Worm (Caenorhabditis elegans): ENCODE measurements around the gene F01F1.2.
A peak's percentile ranks its signal among the peaks of the same experiment; 100 is the strongest.

Gene F01F1.2

DNA sequence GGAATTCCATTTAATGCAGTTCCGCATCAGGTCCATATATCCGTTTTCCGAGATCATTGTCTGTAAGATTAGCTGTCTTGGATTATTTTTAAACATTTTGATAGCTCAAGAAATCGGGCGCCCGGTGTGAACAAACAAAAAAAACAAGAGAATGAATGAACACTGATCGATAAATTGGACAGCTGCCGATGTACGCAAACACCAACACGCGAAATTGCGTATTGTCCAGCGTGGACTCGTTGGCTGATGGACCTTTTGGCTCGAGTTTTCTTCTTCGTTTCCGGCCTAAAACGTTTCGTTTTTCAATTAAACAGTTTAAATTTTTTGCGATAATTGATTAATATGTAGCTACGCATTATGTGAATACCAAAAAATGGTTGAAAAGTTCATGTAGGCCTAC lies 27.7 kb downstream of the F01F1.2 start, which contains the start of gene dpff-1 (continued):
- TF ChIP-seq lsy-2 (tag; optimal IDR thresholded peaks at IDR 0.05) (peak in 1 of 2 experiments; percentile 43), hif-1 (tag; optimal IDR thresholded peaks at IDR 0.05) (no peak), Y105C5A.15 (GFP tag; IDR thresholded peaks at IDR 0.05) (no peak), dve-1 (tag; optimal IDR thresholded peaks at IDR 0.05; ENCODE audit: insufficient read depth) (peak; percentile 30), ama-1 (optimal IDR thresholded peaks at IDR 0.05) (no peak), aly-2 (tag; optimal IDR thresholded peaks at IDR 0.05) (no peak), Y48G9A.11 (GFP tag; IDR thresholded peaks at IDR 0.05) (no peak), mdt-29 (GFP tag; IDR thresholded peaks at IDR 0.05) (no peak), hlh-11 (tag; optimal IDR thresholded peaks at IDR 0.05) (peak; percentile 12), ZK337.2 (GFP tag; IDR thresholded peaks at IDR 0.05) (no peak)

DNA sequence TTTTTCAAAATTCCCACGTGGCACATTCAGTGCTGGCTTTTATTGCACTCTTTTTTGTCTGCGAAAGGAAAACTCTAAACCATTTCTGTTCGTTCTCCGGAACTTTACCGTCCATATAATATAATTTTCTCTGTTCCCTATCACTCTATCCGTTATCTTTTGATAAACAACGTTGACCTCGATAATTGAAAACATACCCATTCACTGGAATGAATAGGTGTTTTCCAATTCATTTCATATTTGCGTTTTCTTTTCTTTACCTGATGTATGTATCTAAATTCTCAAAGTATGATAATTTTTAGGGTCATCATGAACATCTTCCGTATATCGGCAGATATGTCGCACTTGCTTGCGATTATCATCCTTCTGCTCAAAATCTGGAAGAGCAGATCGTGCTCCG lies 28.4 kb downstream of the F01F1.2 start, which contains the start of gene erd-2.2:
Gene erd-2.2, plus strand, starts transcription at position 301 of the 400 bp plus-strand sequence.
- TF ChIP-seq nhr-6 (tag; optimal IDR thresholded peaks at IDR 0.05) (no peak), daf-16 (GFP tag; optimal IDR thresholded peaks at IDR 0.05) (no peak), daf-16 (tag; optimal IDR thresholded peaks at IDR 0.05) (peak; percentile 62)

DNA sequence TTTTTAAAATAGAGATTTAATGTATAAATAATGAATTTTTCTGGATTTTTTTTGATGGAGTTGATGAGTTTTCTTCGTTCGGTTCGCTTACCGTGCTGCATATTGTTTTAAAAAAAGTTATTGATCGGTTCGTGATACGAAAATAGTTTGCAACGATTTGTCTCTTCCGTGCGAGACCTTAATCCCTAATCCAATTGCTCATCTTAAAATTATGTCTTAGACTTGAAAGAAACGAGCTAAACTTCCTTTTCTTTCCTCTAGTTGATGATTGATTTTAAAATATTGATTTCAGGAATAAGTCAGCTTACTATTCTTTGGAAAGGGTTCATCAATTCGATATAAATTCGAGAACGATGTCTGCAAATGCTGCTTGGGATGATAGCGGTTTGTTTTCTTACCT lies 30.1 kb downstream of the F01F1.2 start, which contains the start of gene C28H8.3:
Gene C28H8.3, plus strand, starts transcription at position 293 of the 400 bp plus-strand sequence.
- TF ChIP-seq daf-16 (GFP tag; optimal IDR thresholded peaks at IDR 0.05) (peak in 1 of 2 experiments; percentile 3), daf-16 (tag; optimal IDR thresholded peaks at IDR 0.05) (peak; percentile 3), pha-4 (GFP tag; IDR thresholded peaks at IDR 0.05) (no peak), pha-4 (tag; optimal IDR thresholded peaks at IDR 0.05) (no peak), spr-1 (tag; optimal IDR thresholded peaks at IDR 0.05) (no peak), lin-38 (GFP tag; IDR thresholded peaks at IDR 0.05) (peak; percentile 53)

DNA sequence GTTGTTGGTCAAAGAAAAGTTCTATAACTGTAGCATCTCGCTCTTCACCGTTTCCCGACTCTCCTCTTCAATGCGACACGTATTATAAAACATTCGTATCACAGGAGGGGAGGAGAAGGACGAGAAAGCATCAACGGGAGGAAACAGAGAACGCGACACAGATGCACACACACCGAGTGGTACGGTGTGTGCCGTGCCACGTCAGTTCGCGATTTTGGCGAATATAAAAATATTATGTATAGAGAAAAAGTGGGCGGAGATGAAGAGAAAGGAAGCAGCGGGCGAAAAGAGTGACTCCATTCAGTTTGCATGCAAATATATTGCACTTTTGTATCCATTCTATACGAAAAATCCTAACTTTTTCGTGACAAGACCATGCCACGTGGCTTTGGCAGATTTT lies 36.4 kb downstream of the F01F1.2 start:
- TF ChIP-seq dve-1 (tag; optimal IDR thresholded peaks at IDR 0.05; ENCODE audit: insufficient read depth) (peak; percentile 79), attf-4 (tag; optimal IDR thresholded peaks at IDR 0.05) (no peak), tra-1 (GFP tag; IDR thresholded peaks at IDR 0.05) (no peak), snpc-1.2 (GFP tag; IDR thresholded peaks at IDR 0.05) (no peak), saeg-2 (GFP tag; IDR thresholded peaks at IDR 0.05) (no peak), hif-1 (tag; optimal IDR thresholded peaks at IDR 0.05) (no peak), T26A8.4 (GFP tag; IDR thresholded peaks at IDR 0.05) (no peak), pha-4 (GFP tag; IDR thresholded peaks at IDR 0.05) (no peak; the same call in 1 of the 2 replicates), pha-4 (tag; optimal IDR thresholded peaks at IDR 0.05) (peak; percentile 24), nhr-77 (tag; optimal IDR thresholded peaks at IDR 0.05) (no peak), lin-38 (GFP tag; IDR thresholded peaks at IDR 0.05) (peak; percentile 18; the same call in 1 of the 2 replicates), nhr-28 (tag; optimal IDR thresholded peaks at IDR 0.05) (peak; percentile 42), snpc-4 (tag; optimal IDR thresholded peaks at IDR 0.05) (no peak), Y5F2A.4 (GFP tag; optimal IDR thresholded peaks at IDR 0.05) (no peak), madf-5 (GFP tag; IDR thresholded peaks at IDR 0.05) (no peak), dmd-6 (GFP tag; IDR thresholded peaks at IDR 0.05) (0 out of 2 replicates have a peak, but pooled peaks have one; percentile 14), hlh-11 (tag; optimal IDR thresholded peaks at IDR 0.05) (peak; percentile 79), mep-1 (tag; optimal IDR thresholded peaks at IDR 0.05) (peak; percentile 31), ceh-82 (tag; optimal IDR thresholded peaks at IDR 0.05) (no peak), R02D3.7 (tag; optimal IDR thresholded peaks at IDR 0.05) (no peak), ceh-28 (tag; optimal IDR thresholded peaks at IDR 0.05) (no peak), hlh-30 (tag; optimal IDR thresholded peaks at IDR 0.05; ENCODE audit: insufficient read depth) (peak; percentile 29), ces-1 (GFP tag; optimal IDR thresholded peaks at IDR 0.05) (no peak), tag-97 (GFP tag; IDR thresholded peaks at IDR 0.05) (no peak), spr-1 (tag; optimal IDR thresholded peaks at IDR 0.05) (no peak), T20F7.1 (GFP tag; optimal IDR thresholded peaks at IDR 0.05) (no peak), mxl-3 (GFP tag; optimal IDR thresholded peaks at IDR 0.05) (peak; percentile 13), F37D6.2 (tag; optimal IDR thresholded peaks at IDR 0.05) (no peak), zip-11 (GFP tag; IDR thresholded peaks at IDR 0.05) (no peak), vab-7 (GFP tag; IDR thresholded peaks at IDR 0.05) (no peak), lin-29 (GFP tag; IDR thresholded peaks at IDR 0.05) (no peak), ceh-32 (tag; optimal IDR thresholded peaks at IDR 0.05; ENCODE audit: poor library complexity) (no peak), madf-9 (GFP tag; conservative IDR thresholded peaks at IDR 0.05) (no peak), spr-3 (GFP tag; optimal IDR thresholded peaks at IDR 0.05) (no peak), nhr-10 (tag; optimal IDR thresholded peaks at IDR 0.05) (no peak)
